Fruit fly (Drosophila melanogaster) Kc167 (cell line): ENCODE measurements around the gene CG3184.

Experiments
- Myc ChIP-seq: fragments of >200 bp; optimal IDR thresholded peaks from 2 replicates; lab custom pipeline; 2017; ENCODE audit warnings: missing external identifiers
- Sin3A ChIP-seq: fragments of >200 bp; optimal IDR thresholded peaks from 2 replicates; lab custom pipeline; 2018; ENCODE audit warnings: missing external identifiers
- h ChIP-seq: fragments of >200 bp; optimal IDR thresholded peaks from 3 replicates; lab custom pipeline; 2018; ENCODE audit warnings: missing external identifiers
- insv ChIP-seq: fragments of >200 bp; optimal IDR thresholded peaks from 3 replicates; lab custom pipeline; 2018; ENCODE audit warnings: missing external identifiers
- psq ChIP-seq: fragments of >200 bp; optimal IDR thresholded peaks from 2 replicates; lab custom pipeline; 2017; ENCODE audit warnings: missing external identifiers
- ttk ChIP-seq: sonication (Bioruptor generic); optimal IDR thresholded peaks from 2 replicates; lab custom pipeline; 2017; ENCODE audit warnings: missing external identifiers

CG3184 gene

DNA sequence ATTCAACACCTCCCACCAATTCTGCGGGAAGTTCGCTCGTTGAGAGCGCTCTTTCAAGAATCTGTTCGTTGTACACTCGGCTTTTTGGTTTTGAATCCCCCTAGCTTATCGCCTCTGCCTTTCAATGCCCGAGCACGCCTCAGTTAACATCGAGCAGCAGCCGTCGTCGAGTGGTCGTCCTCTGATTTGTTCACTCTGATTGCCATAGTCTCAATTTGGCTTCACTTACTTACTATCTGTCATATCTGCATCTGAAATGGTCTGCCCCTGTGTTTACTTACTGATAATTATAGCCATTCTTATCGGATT, 9.1 kb downstream of the CG3184 start:
- TF ChIP-seq Sin3A (no peak), psq (lab: Kevin White, UChicago) (no peak), Myc (lab: Kevin White, UChicago) (no peak), ttk (lab: Kevin White, UChicago) (no peak), h (lab: Kevin White, UChicago) (no peak), insv (lab: Kevin White, UChicago) (no peak)

DNA sequence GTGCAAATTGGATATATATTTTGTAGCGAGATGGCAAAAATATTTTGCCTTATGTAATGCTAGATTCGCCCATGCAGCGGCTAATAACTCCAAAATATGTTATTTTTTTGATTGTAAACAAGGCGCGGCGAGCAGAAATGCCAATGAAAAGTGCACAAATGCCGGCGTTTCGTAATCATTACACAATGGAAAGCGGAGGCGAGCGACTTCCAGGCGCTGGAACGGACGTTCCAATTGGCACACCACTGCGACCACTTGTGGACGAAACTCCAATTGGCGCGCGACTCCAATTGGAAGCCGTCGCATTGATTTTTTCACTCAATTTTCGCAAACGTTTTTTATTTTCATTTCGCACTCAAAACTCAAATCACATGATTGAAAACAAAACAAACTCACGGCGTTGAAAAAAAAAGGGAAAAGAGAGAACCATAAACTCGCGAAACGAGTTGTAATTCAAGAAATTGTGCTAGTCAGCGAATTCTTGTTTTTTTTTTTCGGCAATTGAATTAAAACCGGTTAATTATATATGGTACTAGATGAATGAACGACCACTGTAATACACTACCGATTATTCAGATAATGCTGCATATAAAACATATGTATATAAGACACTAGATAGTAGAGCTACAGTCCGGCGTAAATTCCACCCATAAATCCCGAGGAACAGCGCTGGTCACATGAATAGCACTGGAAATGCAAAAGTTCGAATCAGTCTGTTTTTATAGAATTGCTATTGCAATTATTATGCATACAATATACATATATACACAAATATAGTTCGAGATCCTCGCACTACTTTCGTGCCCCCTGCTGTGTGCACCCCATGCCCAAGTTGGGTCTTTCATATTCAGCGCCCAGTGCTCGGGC, 9.7 kb downstream of the CG3184 start, which contains the start of gene ND-ASHI:
TSS of gene ND-ASHI (minus strand) at position 484 of the 867 bp plus-strand sequence.
- no peak for TF ChIP-seq insv (lab: Kevin White, UChicago)
- no peak for TF ChIP-seq Myc (lab: Kevin White, UChicago)
- no peak for TF ChIP-seq Sin3A
- TF ChIP-seq psq (lab: Kevin White, UChicago), result no peak
- no peak for TF ChIP-seq ttk (lab: Kevin White, UChicago)
- no peak for TF ChIP-seq h (lab: Kevin White, UChicago)

DNA sequence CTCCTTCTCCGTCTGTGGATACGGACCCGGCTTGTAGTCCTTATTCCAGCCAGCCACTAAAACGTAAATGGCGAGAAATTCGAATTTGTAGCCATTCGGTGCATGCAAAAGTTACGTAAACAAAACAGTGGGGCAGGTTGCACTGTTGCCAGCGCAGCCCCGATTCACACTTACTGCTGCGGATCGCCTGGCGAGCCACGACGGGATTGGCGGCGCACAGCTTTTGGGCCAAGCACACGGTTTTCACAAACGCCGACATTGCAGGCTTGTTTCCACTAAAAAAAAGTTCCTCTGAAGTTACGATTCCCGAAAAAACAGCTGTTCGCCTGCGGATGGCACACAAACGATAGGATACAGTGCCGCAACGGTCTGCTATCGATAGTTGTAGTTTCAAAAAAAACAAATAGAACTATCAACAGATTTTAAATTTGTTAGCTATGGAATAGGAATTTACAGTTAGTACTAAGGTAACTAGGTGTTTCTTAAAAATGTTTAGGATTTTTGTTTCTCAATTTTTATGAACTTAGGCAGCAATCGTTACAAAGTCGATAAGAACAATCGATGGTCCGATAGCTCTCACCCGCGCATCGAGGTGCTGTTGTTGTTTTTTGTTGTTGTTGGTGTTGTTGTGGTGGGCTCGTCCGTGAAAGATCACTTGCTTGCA, 10.6 kb downstream of the CG3184 start, which contains the start of gene Fum1:
TSS of gene Fum1 (plus strand) at position 599 of the 664 bp plus-strand sequence.
- TF ChIP-seq h (lab: Kevin White, UChicago) (no peak), insv (lab: Kevin White, UChicago) (no peak), ttk (lab: Kevin White, UChicago) (no peak), psq (lab: Kevin White, UChicago) (no peak), Sin3A (peak; percentile 28), Myc (lab: Kevin White, UChicago) (no peak)

DNA sequence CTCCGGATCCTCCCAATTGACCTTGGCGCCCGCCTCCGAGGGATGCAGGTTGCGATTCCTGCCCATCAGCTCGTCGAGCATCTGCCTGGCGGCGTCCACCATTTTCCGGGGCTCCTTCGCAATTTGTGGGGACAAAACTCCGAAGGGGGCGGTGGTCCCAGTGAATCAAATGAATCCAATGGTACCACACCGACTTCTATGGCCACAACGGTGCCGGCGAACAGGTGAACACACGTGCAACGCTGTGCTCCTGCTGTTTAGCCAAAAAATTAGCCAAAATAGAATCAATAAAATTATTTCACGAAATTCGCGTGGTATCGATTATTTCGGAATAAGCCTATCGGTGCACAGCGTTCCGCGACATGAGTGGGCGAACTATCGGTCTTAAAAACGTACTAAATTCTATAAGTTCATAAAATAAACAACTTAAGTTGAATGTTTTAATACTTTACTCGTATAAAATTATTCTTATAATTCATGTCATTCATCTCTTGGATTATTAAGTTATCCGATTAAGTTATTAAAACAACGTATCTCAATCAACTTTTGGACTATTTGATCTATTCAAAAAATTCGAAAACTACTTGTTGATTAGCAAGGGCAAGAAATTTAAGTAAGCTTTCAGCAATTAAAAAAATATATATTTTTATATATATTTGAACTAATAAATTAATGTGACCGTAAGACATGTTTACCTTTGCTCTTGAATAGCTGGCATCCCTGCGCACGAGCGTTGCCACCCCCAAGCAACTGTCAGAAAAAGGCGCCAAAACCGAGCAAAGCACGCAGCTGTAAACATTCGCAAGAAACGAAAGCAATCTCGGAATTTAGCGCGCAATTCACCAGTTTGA, 14.7 kb downstream of the CG3184 start, which contains the start of the genes CG3198 and Mcm6:
TSS of gene CG3198 (minus strand) at position 337 of the 851 bp plus-strand sequence.
TSS of gene Mcm6 (plus strand) at position 751 of the 851 bp plus-strand sequence.
- no peak for TF ChIP-seq h (lab: Kevin White, UChicago)
- TF ChIP-seq Sin3A, result no peak
- TF ChIP-seq psq (lab: Kevin White, UChicago), result no peak
- no peak for TF ChIP-seq Myc (lab: Kevin White, UChicago)
- no peak for TF ChIP-seq ttk (lab: Kevin White, UChicago)
- TF ChIP-seq insv (lab: Kevin White, UChicago), result no peak

DNA sequence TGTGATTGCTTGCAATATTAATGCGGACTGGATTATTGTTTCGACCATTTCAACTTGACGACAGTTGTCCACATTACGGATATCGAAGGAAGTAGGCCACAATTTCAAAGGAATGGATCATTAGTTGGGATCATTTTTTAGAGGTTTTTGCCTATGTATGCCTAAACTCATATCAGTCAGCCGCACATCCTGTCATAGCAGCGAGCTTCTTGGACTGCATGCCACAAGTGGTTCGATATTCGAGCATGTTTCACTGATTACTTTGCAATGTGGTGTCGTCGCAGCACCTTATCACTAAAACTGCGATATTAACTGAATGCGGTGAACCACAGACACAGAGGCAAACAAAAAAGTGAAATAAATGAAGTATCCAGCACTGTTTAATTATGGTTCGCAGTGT, 24.6 kb downstream of the CG3184 start:
- no peak for TF ChIP-seq ttk (lab: Kevin White, UChicago)
- TF ChIP-seq Sin3A, result no peak
- TF ChIP-seq h (lab: Kevin White, UChicago), result no peak
- no peak for TF ChIP-seq Myc (lab: Kevin White, UChicago)
- TF ChIP-seq psq (lab: Kevin White, UChicago), result no peak
- no peak for TF ChIP-seq insv (lab: Kevin White, UChicago)

DNA sequence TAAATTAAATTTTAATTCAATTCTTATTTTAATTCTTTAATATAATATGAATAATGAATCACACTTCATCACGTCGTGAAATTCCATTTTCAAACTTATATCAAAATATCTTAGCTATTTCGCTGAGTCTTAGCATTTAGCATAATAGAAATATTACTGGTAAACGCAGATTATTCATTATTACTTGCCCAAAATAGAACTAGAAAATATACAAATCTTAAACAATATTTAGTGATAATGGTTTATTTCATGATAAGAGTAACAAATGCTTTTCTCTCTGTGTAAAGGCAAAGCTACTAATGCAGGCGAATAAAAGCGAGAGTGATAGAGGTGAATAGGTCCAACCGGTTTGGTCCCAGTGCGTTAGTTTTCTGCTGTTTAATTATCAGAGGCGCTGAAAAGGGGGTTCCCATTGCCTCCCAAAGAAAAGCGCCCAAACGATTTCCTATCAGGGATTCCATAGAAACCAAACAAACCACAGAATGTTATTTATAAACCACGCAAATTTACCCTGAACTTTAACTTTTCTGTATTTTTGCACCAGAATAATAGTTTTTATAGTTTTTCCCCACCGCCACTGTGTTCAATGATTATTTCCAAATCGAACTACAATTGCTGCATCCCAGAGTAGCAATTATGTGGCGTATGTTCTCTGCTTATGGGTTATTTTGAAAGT, 25.6 kb downstream of the CG3184 start:
- TF ChIP-seq h (lab: Kevin White, UChicago) (no peak), Myc (lab: Kevin White, UChicago) (no peak), ttk (lab: Kevin White, UChicago) (no peak), insv (lab: Kevin White, UChicago) (no peak), psq (lab: Kevin White, UChicago) (no peak), Sin3A (no peak)

DNA sequence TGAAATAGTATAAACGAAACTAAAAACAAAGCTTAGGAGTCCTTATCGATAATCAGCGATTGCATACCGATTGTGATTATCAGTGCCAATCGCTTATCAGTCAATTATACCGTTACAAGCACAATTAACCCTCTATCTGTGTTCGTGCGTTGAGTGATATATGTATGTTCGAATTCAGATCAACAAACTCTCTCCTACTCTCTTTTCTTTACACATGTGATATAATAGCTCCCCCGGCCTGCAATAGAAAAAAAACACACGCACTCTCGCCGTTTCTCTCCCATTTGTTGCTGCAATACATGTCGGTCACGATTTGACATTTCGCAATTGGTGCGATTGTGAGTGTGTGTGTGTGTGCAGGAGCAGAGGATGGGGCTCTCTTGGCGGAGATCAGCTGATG, 26.2 kb downstream of the CG3184 start:
- TF ChIP-seq Sin3A (no peak), Myc (lab: Kevin White, UChicago) (no peak), psq (lab: Kevin White, UChicago) (no peak), ttk (lab: Kevin White, UChicago) (no peak), insv (lab: Kevin White, UChicago) (no peak), h (lab: Kevin White, UChicago) (no peak)

DNA sequence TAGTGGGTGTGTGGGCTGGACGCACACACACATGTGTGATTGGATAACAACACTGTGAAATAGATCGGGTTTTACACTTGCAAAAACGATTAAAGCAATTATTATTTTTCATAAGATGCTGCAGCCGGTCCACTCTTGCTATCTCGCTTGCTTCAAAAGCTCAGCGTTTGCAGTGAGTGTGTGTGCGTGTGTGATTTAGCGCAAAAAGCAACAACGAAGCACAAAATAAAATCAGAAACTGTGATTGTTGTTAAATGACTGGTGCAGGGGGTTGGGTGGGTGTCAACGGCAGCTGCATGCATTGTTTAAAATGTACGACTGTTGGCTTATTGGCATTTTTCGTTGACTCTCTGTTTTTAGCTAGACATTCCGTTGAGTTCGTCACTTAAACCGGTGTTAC, 26.7 kb downstream of the CG3184 start:
- TF ChIP-seq Sin3A (no peak), Myc (lab: Kevin White, UChicago) (no peak), psq (lab: Kevin White, UChicago) (no peak), insv (lab: Kevin White, UChicago) (no peak), ttk (lab: Kevin White, UChicago) (no peak), h (lab: Kevin White, UChicago) (no peak)

DNA sequence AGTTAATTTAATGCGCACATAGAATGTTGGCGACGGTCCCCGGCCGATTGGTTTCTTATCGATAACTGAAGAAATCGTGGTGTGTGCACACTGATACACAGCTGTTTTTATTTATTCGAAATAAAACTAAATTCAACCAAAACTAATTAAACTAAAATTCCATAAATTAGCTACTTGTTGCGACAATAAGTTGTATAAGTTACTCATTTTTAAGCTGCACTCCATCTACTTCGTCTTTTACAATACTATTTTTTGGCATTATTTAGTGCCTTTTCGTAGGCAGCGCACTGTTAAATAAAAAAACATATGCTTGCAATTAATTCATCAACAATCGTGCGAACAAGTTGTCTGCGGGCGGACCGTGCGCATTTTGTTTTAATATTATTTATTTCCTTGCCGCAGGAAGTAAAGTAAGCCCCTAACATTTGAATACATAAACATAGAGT, 27.2 kb downstream of the CG3184 start, which contains the start of the genes CG3224 and Ctr1A:
TSS of gene CG3224 (minus strand) at position 71 of the 446 bp plus-strand sequence.
TSS of gene Ctr1A (plus strand) at position 256 of the 446 bp plus-strand sequence.
- TF ChIP-seq ttk (lab: Kevin White, UChicago) (no peak), Myc (lab: Kevin White, UChicago) (no peak), insv (lab: Kevin White, UChicago) (no peak), Sin3A (no peak), psq (lab: Kevin White, UChicago) (no peak), h (lab: Kevin White, UChicago) (no peak)

DNA sequence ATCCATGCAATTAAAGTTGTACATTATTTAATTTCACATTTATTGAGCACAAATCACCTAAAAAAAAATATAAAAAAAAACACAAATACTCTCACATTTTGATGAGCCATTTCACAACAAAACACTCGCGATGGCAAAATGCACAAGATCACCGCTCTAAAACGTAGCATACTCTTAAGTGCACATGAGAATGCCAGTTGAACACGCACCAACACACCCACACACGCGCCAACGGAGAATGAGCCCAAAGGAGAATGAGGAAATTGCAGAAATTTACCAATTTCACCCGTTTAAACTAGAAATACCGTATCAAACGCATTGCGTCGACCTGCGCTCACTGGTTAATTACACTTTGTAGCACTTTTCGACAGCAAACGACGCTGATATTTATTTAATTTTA, 28.7 kb downstream of the CG3184 start:
- TF ChIP-seq h (lab: Kevin White, UChicago) (no peak), insv (lab: Kevin White, UChicago) (no peak), ttk (lab: Kevin White, UChicago) (no peak), Sin3A (no peak), psq (lab: Kevin White, UChicago) (no peak), Myc (lab: Kevin White, UChicago) (no peak)
